Worm (Caenorhabditis elegans) whole organism, young adult: ENCODE measurements around the gene Y37D8A.2.

Experiments
- B0336.3 ChIP-seq: fragments of 200-800 bp; sonication (Bioruptor generic); IDR thresholded peaks from 2 replicates; pipeline ENCODE4 v1.3.6; 2022; ENCODE audit warnings: missing genetic modification characterization, missing compliant biosample characterization
- C17E4.6 ChIP-seq: fragments of 200-800 bp; sonication (Bioruptor generic); IDR thresholded peaks from 2 replicates; pipeline ENCODE4 v1.3.6; 2022; ENCODE audit warnings: missing genetic modification reagents, missing genetic modification characterization, missing compliant biosample characterization
- F10E7.11 ChIP-seq: sonication (generic microtip); optimal IDR thresholded peaks from 2 replicates; lab custom pipeline; 2017; ENCODE audit warnings: mild to moderate bottlenecking, missing genetic modification characterization, moderate library complexity, missing compliant biosample characterization
- F49E8.2 ChIP-seq: sonication (generic microtip); optimal IDR thresholded peaks from 3 replicates; lab custom pipeline; 2017; ENCODE audit warnings: missing genetic modification characterization, mild to moderate bottlenecking, missing compliant biosample characterization, antibody characterized with exemption, moderate library complexity; ENCODE audit not compliant: insufficient read depth
- F57C9.4 ChIP-seq: sonication (generic microtip); optimal IDR thresholded peaks from 2 replicates; lab custom pipeline; 2017; ENCODE audit warnings: mild to moderate bottlenecking, missing genetic modification characterization, missing compliant biosample characterization
- T26A5.8 ChIP-seq: sonication (generic microtip); optimal IDR thresholded peaks from 2 replicates; lab custom pipeline; 2016; ENCODE audit warnings: missing genetic modification characterization, missing compliant biosample characterization
- Y56A3A.18 ChIP-seq: fragments of 200-800 bp; sonication (Bioruptor generic); IDR thresholded peaks from 2 replicates; pipeline ENCODE4 v1.3.6; 2022; ENCODE audit warnings: missing genetic modification reagents, missing genetic modification characterization, missing compliant biosample characterization
- Y79H2A.3 ChIP-seq: fragments of 200-800 bp; sonication (Bioruptor generic); conservative IDR thresholded peaks from 2 replicates; pipeline ENCODE4 v1.3.6; 2022; ENCODE audit warnings: missing genetic modification reagents, missing genetic modification characterization, missing compliant biosample characterization
- Y95B8A.8 ChIP-seq: fragments of 200-800 bp; sonication (Bioruptor generic); IDR thresholded peaks from 2 replicates; pipeline ENCODE4 v1.3.6; 2022; ENCODE audit warnings: missing genetic modification reagents, missing genetic modification characterization, missing compliant biosample characterization
- ZK185.1 ChIP-seq: sonication (generic microtip); optimal IDR thresholded peaks from 2 replicates; lab custom pipeline; 2016; ENCODE audit warnings: mild to moderate bottlenecking, missing genetic modification characterization, missing compliant biosample characterization; ENCODE audit not compliant: poor library complexity, severe bottlenecking
- athp-1 ChIP-seq: sonication (generic microtip); optimal IDR thresholded peaks from 2 replicates; lab custom pipeline; 2017; ENCODE audit warnings: mild to moderate bottlenecking, missing genetic modification characterization, missing compliant biosample characterization
- bed-1 ChIP-seq: fragments of 200-800 bp; sonication (Bioruptor generic); IDR thresholded peaks from 2 replicates; pipeline ENCODE4 v1.3.6; 2022; ENCODE audit warnings: missing genetic modification reagents, missing genetic modification characterization, missing compliant biosample characterization
- bed-2 ChIP-seq: fragments of 200-800 bp; sonication (Bioruptor generic); IDR thresholded peaks from 2 replicates; pipeline ENCODE4 v1.3.6; 2022; ENCODE audit warnings: missing genetic modification reagents, missing genetic modification characterization, missing compliant biosample characterization
- ceh-40 ChIP-seq: fragments of 200-800 bp; sonication (Bioruptor generic); IDR thresholded peaks from 2 replicates; pipeline ENCODE4 v1.3.6; 2022; ENCODE audit warnings: missing genetic modification characterization, missing compliant biosample characterization
- ceh-91 ChIP-seq: fragments of 200-800 bp; sonication (Bioruptor generic); IDR thresholded peaks from 2 replicates; pipeline ENCODE4 v1.3.6; 2022; ENCODE audit warnings: missing genetic modification reagents, missing genetic modification characterization, missing compliant biosample characterization
- dpl-1 ChIP-seq: fragments of 150-350 bp; optimal IDR thresholded peaks from 2 replicates; lab custom pipeline; 2014; ENCODE audit warnings: missing biosample characterization, missing genetic modification reagents, missing genetic modification characterization
- egrh-3 ChIP-seq: fragments of 200-800 bp; sonication (Bioruptor generic); IDR thresholded peaks from 2 replicates; pipeline ENCODE4 v1.3.6; 2022; ENCODE audit warnings: missing genetic modification reagents, missing genetic modification characterization, missing compliant biosample characterization
- fkh-3 ChIP-seq: sonication (generic microtip); optimal IDR thresholded peaks from 2 replicates; lab custom pipeline; 2016; ENCODE audit warnings: mild to moderate bottlenecking, missing genetic modification characterization, missing compliant biosample characterization
- gei-17 ChIP-seq: fragments of 200-800 bp; sonication (Bioruptor generic); optimal IDR thresholded peaks from 2 replicates; lab custom pipeline; 2018; ENCODE audit warnings: mild to moderate bottlenecking, missing genetic modification characterization, missing compliant biosample characterization
- hmg-1.2 ChIP-seq: fragments of 200-800 bp; sonication (Bioruptor generic); IDR thresholded peaks from 2 replicates; pipeline ENCODE4 v1.3.6; 2022; ENCODE audit warnings: missing genetic modification reagents, missing genetic modification characterization, missing compliant biosample characterization
- lin-26 ChIP-seq: fragments of 200-800 bp; sonication (Bioruptor generic); IDR thresholded peaks from 2 replicates; pipeline ENCODE4 v1.3.6; 2022; ENCODE audit warnings: missing genetic modification reagents, missing genetic modification characterization, missing compliant biosample characterization
- lsl-1 ChIP-seq: fragments of 200-800 bp; sonication (Bioruptor generic); optimal IDR thresholded peaks from 2 replicates; lab custom pipeline; 2018; ENCODE audit warnings: mild to moderate bottlenecking, missing genetic modification characterization, moderate library complexity, missing compliant biosample characterization
- nhr-179 ChIP-seq: sonication (generic microtip); optimal IDR thresholded peaks from 2 replicates; lab custom pipeline; 2016; ENCODE audit warnings: mild to moderate bottlenecking, missing genetic modification characterization, missing compliant biosample characterization
- nhr-80 ChIP-seq: sonication (generic microtip); optimal IDR thresholded peaks from 2 replicates; lab custom pipeline; 2016; ENCODE audit warnings: missing genetic modification characterization, missing compliant biosample characterization
- pbrm-1 ChIP-seq: fragments of 200-800 bp; sonication (Bioruptor generic); IDR thresholded peaks from 2 replicates; pipeline ENCODE4 v1.3.6; 2022; ENCODE audit warnings: missing genetic modification reagents, missing genetic modification characterization, missing compliant biosample characterization
- pha-4 ChIP-seq: fragments of 150-350 bp; sonication (generic microtip); optimal IDR thresholded peaks from 2 replicates; lab custom pipeline; 2014; ENCODE audit warnings: missing biosample characterization, missing genetic modification reagents, missing genetic modification characterization
- rpc-1 ChIP-seq, 2 experiments: fragments of 150-350 bp in 1 of 2; sonication (generic microtip) in 1 of 2; optimal IDR thresholded peaks; 2 replicates each; lab custom pipeline; 2014 to 2018; ENCODE audit warnings: missing biosample characterization in 1 of 2, missing genetic modification characterization in 1 of 2, missing genetic modification reagents in 1 of 2, missing genotype in 1 of 2
- sdz-38 ChIP-seq: sonication (generic microtip); optimal IDR thresholded peaks from 2 replicates; lab custom pipeline; 2016; ENCODE audit warnings: missing genotype, missing genetic modification characterization, missing compliant biosample characterization
- sea-2 ChIP-seq: fragments of 200-800 bp; sonication (Bioruptor generic); IDR thresholded peaks from 2 replicates; pipeline ENCODE4 v1.3.6; 2022; ENCODE audit warnings: missing genetic modification characterization, missing compliant biosample characterization
- snpc-1.1 ChIP-seq: sonication (generic microtip); optimal IDR thresholded peaks from 2 replicates; lab custom pipeline; 2017; ENCODE audit warnings: missing genetic modification characterization, mild to moderate bottlenecking, missing compliant biosample characterization, antibody characterized with exemption, moderate library complexity, missing genotype, missing genetic modification reagents; ENCODE audit not compliant: insufficient read depth
- snpc-1.3 ChIP-seq: sonication (generic microtip); optimal IDR thresholded peaks from 2 replicates; lab custom pipeline; 2017; ENCODE audit warnings: missing genetic modification characterization, mild to moderate bottlenecking, missing compliant biosample characterization, antibody characterized with exemption, moderate library complexity, missing genotype, missing genetic modification reagents; ENCODE audit not compliant: insufficient read depth
- somi-1 ChIP-seq: fragments of 200-800 bp; sonication (Bioruptor generic); optimal IDR thresholded peaks from 2 replicates; lab custom pipeline; 2018; ENCODE audit warnings: mild to moderate bottlenecking, missing genetic modification characterization, missing compliant biosample characterization
- sptf-2 ChIP-seq: fragments of 200-800 bp; sonication (Bioruptor generic); optimal IDR thresholded peaks from 2 replicates; lab custom pipeline; 2018; ENCODE audit warnings: mild to moderate bottlenecking, missing genetic modification characterization, missing compliant biosample characterization
- tlf-1 ChIP-seq: fragments of 200-800 bp; sonication (Bioruptor generic); optimal IDR thresholded peaks from 2 replicates; lab custom pipeline; 2018; ENCODE audit warnings: mild to moderate bottlenecking, missing genetic modification characterization, missing compliant biosample characterization
- zfh-2 ChIP-seq: fragments of 200-800 bp; sonication (Bioruptor generic); conservative IDR thresholded peaks from 2 replicates; pipeline ENCODE4 v1.3.6; 2022; ENCODE audit warnings: missing genetic modification reagents, missing genetic modification characterization, missing compliant biosample characterization
- ztf-28 ChIP-seq: fragments of 200-800 bp; sonication (Bioruptor generic); IDR thresholded peaks from 2 replicates; pipeline ENCODE4 v1.3.6; 2022; ENCODE audit warnings: missing genetic modification reagents, missing genetic modification characterization, missing compliant biosample characterization
- ztf-3 ChIP-seq: fragments of 200-800 bp; sonication (Bioruptor generic); optimal IDR thresholded peaks from 2 replicates; lab custom pipeline; 2018; ENCODE audit warnings: mild to moderate bottlenecking, missing genetic modification characterization, missing compliant biosample characterization

Y37D8A.2 gene

ce11 chrIII:12819909-12820308 lies at the start of gene Y37D8A.2, which contains the start of gene Y37D8A.25:
TSS of gene Y37D8A.2 (plus strand) at chrIII:12820193.
TSS of gene Y37D8A.25 (minus strand) at chrIII:12820253.
- TF ChIP-seq pha-4 (tag; lab: Kevin White, UChicago) (no peak), snpc-1.3 (tag; lab: Kevin White, UChicago) (no peak), Y95B8A.8 (GFP tag; lab: Robert Waterston, UW) (no peak), sptf-2 (GFP tag; lab: Kevin White, UChicago) (no peak), F49E8.2 (tag; lab: Kevin White, UChicago) (no peak), F10E7.11 (tag; lab: Kevin White, UChicago) (no peak)

DNA sequence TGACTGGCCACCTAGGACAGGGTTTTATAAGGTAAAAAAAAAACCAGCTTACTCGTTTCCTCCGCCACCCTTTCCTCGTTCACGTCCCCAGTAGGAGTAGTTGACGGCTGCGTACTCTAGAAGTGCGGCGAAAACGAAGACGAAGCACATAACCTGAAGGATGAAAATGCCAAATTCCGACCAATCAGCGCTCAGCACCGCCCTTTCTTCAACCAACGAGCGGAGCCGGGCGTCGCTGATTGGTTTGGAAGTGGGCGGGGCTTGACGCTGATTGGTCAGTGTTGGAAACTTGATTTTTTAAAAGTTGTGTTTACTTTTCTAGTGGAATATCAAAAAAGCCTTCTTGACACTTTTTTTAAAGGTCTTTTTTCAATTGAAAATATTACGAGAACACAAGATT lies 46.2 kb upstream of the Y37D8A.2 start:
- TF ChIP-seq ZK185.1 = no peak
- TF ChIP-seq sdz-38 (tag; lab: Kevin White, UChicago) = no peak
- no peak for TF ChIP-seq nhr-179 (tag; lab: Kevin White, UChicago)
- no peak for TF ChIP-seq bed-1 (GFP tag; lab: Robert Waterston, UW)
- no peak for TF ChIP-seq nhr-80 (tag; lab: Kevin White, UChicago)
- no peak for TF ChIP-seq lsl-1 (GFP tag; lab: Kevin White, UChicago)
- TF ChIP-seq athp-1 (tag; lab: Kevin White, UChicago) = no peak
- TF ChIP-seq ztf-3 (GFP tag; lab: Kevin White, UChicago) = no peak
- TF ChIP-seq snpc-1.1 (tag; lab: Kevin White, UChicago) = no peak
- no peak for TF ChIP-seq C17E4.6
- TF ChIP-seq F57C9.4 (tag; lab: Kevin White, UChicago) = no peak
- TF ChIP-seq sea-2 (GFP tag; lab: Robert Waterston, UW) = no peak

- TF ChIP-seq gei-17 (GFP tag; lab: Kevin White, UChicago) = no peak
- no peak for TF ChIP-seq rpc-1 (optimal IDR thresholded peaks at IDR 0.05; lab: Kevin White, UChicago)
- TF ChIP-seq rpc-1 (tag; optimal IDR thresholded peaks at IDR 0.05; lab: Kevin White, UChicago) = no peak
- TF ChIP-seq hmg-1.2 (GFP tag; lab: Robert Waterston, UW) = no peak
- no peak for TF ChIP-seq Y79H2A.3
- no peak for TF ChIP-seq bed-1 (GFP tag; lab: Robert Waterston, UW)
- peak; percentile 41; the same call in 1 of the 2 replicates for TF ChIP-seq egrh-3 (GFP tag; lab: Robert Waterston, UW)
- TF ChIP-seq zfh-2 (GFP tag; lab: Robert Waterston, UW) = peak; percentile 79
- TF ChIP-seq bed-2 = no peak
- TF ChIP-seq fkh-3 (tag; lab: Kevin White, UChicago) = no peak
- TF ChIP-seq ceh-91 = no peak
- 0 out of 2 replicates have a peak, but pooled peaks have one; percentile 25 for TF ChIP-seq lin-26 (GFP tag; lab: Robert Waterston, UW)
- TF ChIP-seq, all 124 proteins: peak for 3
Observed at ce11 chrIII:12779676-12780337, 40.2 kb upstream of the Y37D8A.2 start, which contains the start of gene gab-1. TSS of gene gab-1 (minus strand) at chrIII:12779726.

DNA sequence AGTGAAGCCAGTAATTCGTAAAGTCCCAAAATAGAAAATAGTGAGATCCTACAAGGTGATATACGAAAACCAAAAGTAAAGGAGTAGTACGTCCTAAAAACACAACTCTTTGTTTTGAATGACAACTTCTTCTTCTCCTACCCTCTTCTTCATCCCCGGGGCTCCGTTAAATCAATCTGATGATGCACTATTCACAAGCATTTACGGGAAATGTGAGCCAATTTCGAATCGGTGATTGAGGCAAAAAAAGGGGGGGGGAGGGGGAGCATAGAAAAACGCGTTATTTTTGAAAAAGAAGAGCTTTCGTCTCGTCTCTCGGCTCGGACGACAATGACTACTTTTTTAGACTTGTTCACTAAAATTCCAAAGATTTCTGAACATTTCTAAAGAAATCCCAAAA lies 36.1 kb upstream of the Y37D8A.2 start:
- no peak for TF ChIP-seq F49E8.2 (tag; lab: Kevin White, UChicago)
- no peak for TF ChIP-seq ztf-28 (GFP tag; lab: Robert Waterston, UW)
- no peak for TF ChIP-seq somi-1
- no peak for TF ChIP-seq pbrm-1 (GFP tag; lab: Robert Waterston, UW)
- no peak for TF ChIP-seq pha-4 (tag; lab: Kevin White, UChicago)
- TF ChIP-seq dpl-1 = no peak
- no peak for TF ChIP-seq B0336.3 (GFP tag; lab: Robert Waterston, UW)
- TF ChIP-seq T26A5.8 = no peak
- no peak for TF ChIP-seq ceh-40 (GFP tag; lab: Robert Waterston, UW)
- TF ChIP-seq Y79H2A.3 = no peak
- no peak for TF ChIP-seq tlf-1 (GFP tag; lab: Kevin White, UChicago)
- no peak for TF ChIP-seq Y56A3A.18
